Fruit fly (Drosophila melanogaster) whole organism, embryonic: ENCODE data around the gene ato.

ENCODE experiments used
- BtbVII ChIP-seq: fragments of 200-800 bp; sonication (Bioruptor generic); optimal IDR thresholded peaks from 3 replicates; lab custom pipeline; 2017; ENCODE audit warnings: missing biosample characterization, mild to moderate bottlenecking, missing genetic modification characterization
- CG10147 ChIP-seq: fragments of 200-800 bp; sonication (Bioruptor generic); optimal IDR thresholded peaks from 2 replicates; lab custom pipeline; 2019; ENCODE audit warnings: missing biosample characterization, mild to moderate bottlenecking, missing genetic modification characterization, moderate library complexity
- CG10321 ChIP-seq: fragments of 200-800 bp; sonication (Bioruptor generic); IDR thresholded peaks from 2 replicates; pipeline ENCODE4 v1.3.6; 2022; ENCODE audit warnings: missing biosample characterization, missing genetic modification characterization
- CG11723 ChIP-seq: fragments of 200-800 bp; sonication (Bioruptor generic); optimal IDR thresholded peaks from 2 replicates; lab custom pipeline; 2017; ENCODE audit warnings: missing biosample characterization, mild to moderate bottlenecking, missing genetic modification characterization
- CG12071 ChIP-seq: fragments of 200-800 bp; sonication (Bioruptor generic); optimal IDR thresholded peaks from 3 replicates; lab custom pipeline; 2018; ENCODE audit warnings: missing biosample characterization, mild to moderate bottlenecking, missing genetic modification characterization
- CG15479 ChIP-seq: fragments of 200-800 bp; sonication (Bioruptor generic); optimal IDR thresholded peaks from 3 replicates; lab custom pipeline; 2019; ENCODE audit warnings: missing biosample characterization, mild to moderate bottlenecking, missing genetic modification characterization, moderate library complexity
- CG15514 ChIP-seq: fragments of 200-800 bp; sonication (Bioruptor generic); optimal IDR thresholded peaks from 3 replicates; lab custom pipeline; 2017; ENCODE audit warnings: missing biosample characterization, missing genetic modification characterization, mild to moderate bottlenecking, moderate library complexity, missing genetic modification reagents
- CG17328 ChIP-seq: fragments of 200-800 bp; sonication (Bioruptor generic); IDR thresholded peaks from 2 replicates; pipeline ENCODE4 v1.3.6; 2022; ENCODE audit warnings: missing biosample characterization, missing genetic modification characterization
- CG17359 ChIP-seq: fragments of 200-800 bp; sonication (Bioruptor generic); optimal IDR thresholded peaks from 3 replicates; lab custom pipeline; 2018; ENCODE audit warnings: missing biosample characterization, mild to moderate bottlenecking, missing genetic modification characterization, moderate library complexity
- CG17385 ChIP-seq: fragments of 200-800 bp; sonication (Bioruptor generic); optimal IDR thresholded peaks from 3 replicates; lab custom pipeline; 2018; ENCODE audit warnings: missing biosample characterization, mild to moderate bottlenecking, missing genetic modification characterization
- CG17802 ChIP-seq: fragments of 200-800 bp; sonication (Bioruptor generic); optimal IDR thresholded peaks from 2 replicates; lab custom pipeline; 2018; ENCODE audit warnings: missing biosample characterization, mild to moderate bottlenecking, missing genetic modification characterization, moderate library complexity
- CG18476 ChIP-seq: fragments of 200-800 bp; sonication (Bioruptor generic); optimal IDR thresholded peaks from 2 replicates; lab custom pipeline; 2016; ENCODE audit warnings: missing biosample characterization, mild to moderate bottlenecking, missing genetic modification characterization
- CG2116 ChIP-seq: fragments of 200-800 bp; sonication (Bioruptor generic); optimal IDR thresholded peaks from 3 replicates; lab custom pipeline; 2018; ENCODE audit warnings: missing biosample characterization, mild to moderate bottlenecking, missing genetic modification characterization
- CG31365 ChIP-seq: fragments of 200-800 bp; sonication (Bioruptor generic); optimal IDR thresholded peaks from 2 replicates; lab custom pipeline; 2018; ENCODE audit warnings: missing biosample characterization, mild to moderate bottlenecking, missing genetic modification characterization
- CG4328 ChIP-seq: fragments of 200-800 bp; sonication (Bioruptor generic); optimal IDR thresholded peaks from 3 replicates; lab custom pipeline; 2017; ENCODE audit warnings: missing biosample characterization, missing genetic modification reagents, missing genetic modification characterization
- CG4617 ChIP-seq: fragments of 200-800 bp; sonication (Bioruptor generic); optimal IDR thresholded peaks from 3 replicates; lab custom pipeline; 2016; ENCODE audit warnings: missing biosample characterization, missing genetic modification characterization, borderline replicate concordance
- CG4707 ChIP-seq: fragments of 200-800 bp; sonication (Bioruptor generic); optimal IDR thresholded peaks from 2 replicates; lab custom pipeline; 2018; ENCODE audit warnings: missing biosample characterization, mild to moderate bottlenecking, missing genetic modification characterization, moderate library complexity
- CG6254 ChIP-seq: fragments of 200-800 bp; sonication (Bioruptor generic); optimal IDR thresholded peaks from 3 replicates; lab custom pipeline; 2017; ENCODE audit warnings: mild to moderate bottlenecking, missing biosample characterization, missing genetic modification reagents, missing genetic modification characterization
- CG6683 ChIP-seq: fragments of 200-800 bp; sonication (Bioruptor generic); optimal IDR thresholded peaks from 2 replicates; lab custom pipeline; 2017; ENCODE audit warnings: missing biosample characterization, mild to moderate bottlenecking, missing genetic modification characterization, missing genetic modification reagents
- CG6765 ChIP-seq: fragments of 200-800 bp; sonication (Bioruptor generic); optimal IDR thresholded peaks from 3 replicates; lab custom pipeline; 2017; ENCODE audit warnings: missing biosample characterization, mild to moderate bottlenecking, missing genetic modification characterization
- CG7786 ChIP-seq: fragments of 200-800 bp; sonication (Bioruptor generic); optimal IDR thresholded peaks from 2 replicates; lab custom pipeline; 2016; ENCODE audit warnings: missing biosample characterization, missing genetic modification characterization
- Dip2 ChIP-seq: fragments of 200-800 bp; sonication (Bioruptor generic); IDR thresholded peaks from 2 replicates; pipeline ENCODE4 v1.3.6; 2022; ENCODE audit warnings: missing biosample characterization, missing genetic modification characterization
- Ets97D ChIP-seq: fragments of 200-800 bp; sonication (Bioruptor generic); optimal IDR thresholded peaks from 3 replicates; lab custom pipeline; 2016; ENCODE audit warnings: missing biosample characterization, missing genetic modification characterization
- Fer1 ChIP-seq: fragments of 200-800 bp; sonication (Bioruptor generic); optimal IDR thresholded peaks from 2 replicates; lab custom pipeline; 2017; ENCODE audit warnings: missing biosample characterization, mild to moderate bottlenecking, missing genetic modification characterization
- Gug ChIP-seq: fragments of 200-800 bp; sonication (Bioruptor generic); IDR thresholded peaks from 4 replicates; pipeline ENCODE4 v1.3.6; 2022; ENCODE audit warnings: missing biosample characterization, missing genetic modification characterization
- HLHmδ ChIP-seq: fragments of 200-800 bp; sonication (Bioruptor generic); optimal IDR thresholded peaks from 2 replicates; lab custom pipeline; 2018; ENCODE audit warnings: missing biosample characterization, mild to moderate bottlenecking, missing genetic modification characterization, moderate library complexity
- HmgD ChIP-seq: fragments of 200-800 bp; sonication (Bioruptor generic); optimal IDR thresholded peaks from 3 replicates; lab custom pipeline; 2016; ENCODE audit warnings: missing biosample characterization, missing genetic modification characterization
- Hmr ChIP-seq: fragments of 200-800 bp; sonication (Bioruptor generic); optimal IDR thresholded peaks from 3 replicates; lab custom pipeline; 2017; ENCODE audit warnings: mild to moderate bottlenecking, missing biosample characterization, missing genetic modification reagents, missing genetic modification characterization
- Oaz ChIP-seq: fragments of 200-800 bp; sonication (Bioruptor generic); IDR thresholded peaks from 2 replicates; pipeline ENCODE4 v1.3.6; 2022; ENCODE audit warnings: missing biosample characterization, missing genetic modification characterization
- Optix ChIP-seq: fragments of 200-800 bp; sonication (Bioruptor generic); IDR thresholded peaks from 3 replicates; pipeline ENCODE4 v1.3.6; 2022; ENCODE audit warnings: missing biosample characterization, missing genetic modification characterization
- Sox102F ChIP-seq: fragments of 200-800 bp; sonication (Bioruptor generic); optimal IDR thresholded peaks from 2 replicates; lab custom pipeline; 2018; ENCODE audit warnings: missing biosample characterization, mild to moderate bottlenecking, missing genetic modification characterization, moderate library complexity
- Sry-β ChIP-seq: fragments of 200-800 bp; sonication (Bioruptor generic); optimal IDR thresholded peaks from 2 replicates; lab custom pipeline; 2018; ENCODE audit warnings: missing biosample characterization, mild to moderate bottlenecking, missing genetic modification characterization, moderate library complexity
- Tbp ChIP-seq: fragments of >200 bp; optimal IDR thresholded peaks from 2 replicates; lab custom pipeline; 2018; ENCODE audit warnings: missing biosample characterization, missing genetic modification characterization
- Trl ChIP-seq, 3 experiments: fragments of >200 bp in 2 of 3; fragments of 200-800 bp in 1 of 3; sonication (Bioruptor generic) in 1 of 3; optimal IDR thresholded peaks; 2 replicates in 1 of 3; 3 replicates in 2 of 3; lab custom pipeline; 2016 to 2017; ENCODE audit warnings: missing biosample characterization in 1 of 3, missing genetic modification characterization in 1 of 3
- chinmo ChIP-seq: fragments of 200-800 bp; sonication (Bioruptor generic); IDR thresholded peaks from 4 replicates; pipeline ENCODE4 v1.3.6; 2022; ENCODE audit warnings: missing biosample characterization, missing genetic modification characterization; ENCODE audit not compliant: partially characterized antibody
- eve ChIP-seq, 2 experiments: fragments of >200 bp; optimal IDR thresholded peaks; 2 replicates each; lab custom pipeline; 2017; ENCODE audit warnings: missing biosample characterization in 2 of 2, missing genetic modification characterization in 2 of 2
- grn ChIP-seq: fragments of 200-800 bp; sonication (Bioruptor generic); optimal IDR thresholded peaks from 3 replicates; lab custom pipeline; 2017; ENCODE audit warnings: missing biosample characterization, missing genetic modification characterization
- gsb ChIP-seq: fragments of 200-800 bp; sonication (Bioruptor generic); IDR thresholded peaks from 2 replicates; pipeline ENCODE4 v1.3.6; 2022; ENCODE audit warnings: missing biosample characterization, missing genetic modification characterization
- kay ChIP-seq: fragments of 200-800 bp; sonication (Bioruptor generic); optimal IDR thresholded peaks from 2 replicates; lab custom pipeline; 2016; ENCODE audit warnings: missing biosample characterization, missing genetic modification characterization
- knrl ChIP-seq: fragments of 200-800 bp; sonication (Bioruptor generic); IDR thresholded peaks from 3 replicates; pipeline ENCODE4 v1.3.6; 2022; ENCODE audit warnings: missing biosample characterization, missing genetic modification characterization; ENCODE audit not compliant: partially characterized antibody
- oc ChIP-seq: fragments of 200-800 bp; sonication (Bioruptor generic); optimal IDR thresholded peaks from 2 replicates; lab custom pipeline; 2018; ENCODE audit warnings: missing biosample characterization, mild to moderate bottlenecking, missing genetic modification characterization, moderate library complexity
- peb ChIP-seq: fragments of 200-800 bp; sonication (Bioruptor generic); IDR thresholded peaks from 2 replicates; pipeline ENCODE4 v1.3.6; 2022; ENCODE audit warnings: missing biosample characterization, missing genetic modification characterization
- pfk ChIP-seq: fragments of 200-800 bp; sonication (Bioruptor generic); optimal IDR thresholded peaks from 2 replicates; lab custom pipeline; 2018; ENCODE audit warnings: missing biosample characterization, mild to moderate bottlenecking, missing genetic modification characterization, moderate library complexity
- pho ChIP-seq: fragments of 200-800 bp; sonication (Bioruptor generic); optimal IDR thresholded peaks from 2 replicates; lab custom pipeline; 2016; ENCODE audit warnings: missing biosample characterization, missing genetic modification characterization
- sc ChIP-seq, 3 experiments: fragments of >200 bp in 2 of 3; fragments of 200-800 bp in 1 of 3; sonication (Bioruptor generic) in 1 of 3; optimal IDR thresholded peaks; 2 replicates in 2 of 3; 3 replicates in 1 of 3; lab custom pipeline; 2017; ENCODE audit warnings: mild to moderate bottlenecking in 1 of 3, missing biosample characterization in 1 of 3, missing genetic modification characterization in 1 of 3, missing genetic modification reagents in 1 of 3
- sens-2 ChIP-seq: fragments of 200-800 bp; sonication (Bioruptor generic); IDR thresholded peaks from 2 replicates; pipeline ENCODE4 v1.3.6; 2022; ENCODE audit warnings: missing biosample characterization, missing genetic modification characterization
- toy ChIP-seq: fragments of 200-800 bp; sonication (Bioruptor generic); IDR thresholded peaks from 2 replicates; pipeline ENCODE4 v1.3.6; 2022; ENCODE audit warnings: missing biosample characterization, missing genetic modification characterization
- unc-4 ChIP-seq: fragments of 200-800 bp; sonication (Bioruptor generic); IDR thresholded peaks from 2 replicates; pipeline ENCODE4 v1.3.6; 2022; ENCODE audit warnings: missing biosample characterization, missing genetic modification characterization; ENCODE audit not compliant: partially characterized antibody
- yki ChIP-seq: fragments of >200 bp; optimal IDR thresholded peaks from 3 replicates; lab custom pipeline; 2018
- zen2 ChIP-seq: fragments of 200-800 bp; sonication (Bioruptor generic); IDR thresholded peaks from 3 replicates; pipeline ENCODE4 v1.3.6; 2022; ENCODE audit warnings: missing biosample characterization, missing genetic modification characterization; ENCODE audit not compliant: partially characterized antibody

ato gene

dm6 chr3R:8303848-8304247 is 26.0 kb downstream of the ato start, which contains the start of gene nac (continued):
- TF ChIP-seq CG10321 (GFP tag; lab: Robert Waterston, UW): no peak
- no peak for TF ChIP-seq gsb (GFP tag; lab: Robert Waterston, UW)
- no peak for TF ChIP-seq CG2116 (GFP tag; lab: Kevin White, UChicago)
- no peak for TF ChIP-seq Dip2 (GFP tag; lab: Robert Waterston, UW)
- TF ChIP-seq CG18476 (GFP tag; lab: Kevin White, UChicago): peak; percentile 100
- no peak for TF ChIP-seq Tbp (GFP tag; lab: Kevin White, UChicago)
- no peak for TF ChIP-seq knrl (GFP tag; lab: Robert Waterston, UW)
- TF ChIP-seq CG15479 (GFP tag; lab: Kevin White, UChicago): peak; percentile 19
- TF ChIP-seq CG31365 (tag; lab: Kevin White, UChicago): no peak
- TF ChIP-seq CG6254 (GFP tag; lab: Kevin White, UChicago): no peak
- no peak for TF ChIP-seq yki (lab: Kevin White, UChicago)
- no peak for TF ChIP-seq BtbVII (GFP tag; lab: Kevin White, UChicago)
- TF ChIP-seq CG12071: no peak
- no peak for TF ChIP-seq CG4328 (GFP tag; lab: Kevin White, UChicago)
- no peak for TF ChIP-seq CG6683 (GFP tag; lab: Kevin White, UChicago)
- no peak for TF ChIP-seq sens-2 (GFP tag; lab: Robert Waterston, UW)
- TF ChIP-seq Hmr (GFP tag; lab: Kevin White, UChicago): no peak
- no peak for TF ChIP-seq pfk (GFP tag; lab: Kevin White, UChicago)
- no peak for TF ChIP-seq unc-4 (GFP tag; lab: Robert Waterston, UW)
- no peak; the same call in 1 of the 2 replicates for TF ChIP-seq CG17328 (GFP tag; lab: Robert Waterston, UW)
- no peak for TF ChIP-seq toy (GFP tag; lab: Robert Waterston, UW)
- TF ChIP-seq Gug (GFP tag; lab: Robert Waterston, UW): no peak
- TF ChIP-seq grn (GFP tag; lab: Kevin White, UChicago): no peak
- no peak for TF ChIP-seq CG15514 (GFP tag; lab: Kevin White, UChicago)
- TF ChIP-seq CG11723: no peak
- TF ChIP-seq CG4707 (GFP tag; lab: Kevin White, UChicago): no peak
- no peak for TF ChIP-seq HmgD (GFP tag; lab: Kevin White, UChicago)
- TF ChIP-seq pho (GFP tag; lab: Kevin White, UChicago): no peak
- TF ChIP-seq peb (GFP tag; lab: Robert Waterston, UW): no peak
- TF ChIP-seq Fer1: no peak
- TF ChIP-seq Optix (GFP tag; lab: Robert Waterston, UW): no peak
- TF ChIP-seq CG10147 (GFP tag; lab: Kevin White, UChicago): peak; percentile 15
- TF ChIP-seq Oaz (GFP tag; lab: Robert Waterston, UW): no peak
- no peak for TF ChIP-seq HLHmδ (GFP tag; lab: Kevin White, UChicago)
- TF ChIP-seq chinmo (GFP tag; lab: Robert Waterston, UW): no peak
- TF ChIP-seq CG17802: no peak
- TF ChIP-seq Sox102F (GFP tag; lab: Kevin White, UChicago): no peak
- TF ChIP-seq eve (GFP tag; optimal IDR thresholded peaks at IDR 0.05; lab: Kevin White, UChicago): no peak
- no peak for TF ChIP-seq CG7786
- TF ChIP-seq sc (optimal IDR thresholded peaks at IDR 0.05; lab: Kevin White, UChicago): no peak
- TF ChIP-seq sc (GFP tag; optimal IDR thresholded peaks at IDR 0.05; lab: Kevin White, UChicago): no peak
- TF ChIP-seq oc (tag; lab: Kevin White, UChicago): no peak
- no peak for TF ChIP-seq CG17359 (tag; lab: Kevin White, UChicago)
- no peak for TF ChIP-seq CG6765 (GFP tag; lab: Kevin White, UChicago)
- TF ChIP-seq CG17385: peak; percentile 12
- no peak for TF ChIP-seq zen2 (GFP tag; lab: Robert Waterston, UW)
- TF ChIP-seq Sry-β: no peak
- no peak for TF ChIP-seq kay (GFP tag; lab: Kevin White, UChicago)
- TF ChIP-seq CG4617 (GFP tag; lab: Kevin White, UChicago): no peak
- no peak for TF ChIP-seq Ets97D (GFP tag; lab: Kevin White, UChicago)
- no peak for TF ChIP-seq Trl (optimal IDR thresholded peaks at IDR 0.05; lab: Kevin White, UChicago)
- no peak for TF ChIP-seq Trl (GFP tag; optimal IDR thresholded peaks at IDR 0.05; lab: Kevin White, UChicago)
